Fruit fly (Drosophila melanogaster): ENCODE results near the gene CG14969.

The CG14969 gene

dm6 chr3L:3303534-3304459 is 31.0 kb downstream of the CG14969 start, which contains the start of gene ZnT63C (continued):
- TF ChIP-seq chm (GFP tag; IDR thresholded peaks at IDR 0.05) (peak; percentile 72), CG33557 (GFP tag; optimal IDR thresholded peaks at IDR 0.05) (peak; percentile 6), vfl (GFP tag; optimal IDR thresholded peaks at IDR 0.05) (no peak), inv (GFP tag; IDR thresholded peaks at IDR 0.05; ENCODE audit: partially characterized antibody) (peak; percentile 41), Ets97D (GFP tag; optimal IDR thresholded peaks at IDR 0.05) (peak; percentile 7), Fer2 (tag; optimal IDR thresholded peaks at IDR 0.05) (no peak), CG2129 (GFP tag; IDR thresholded peaks at IDR 0.05; ENCODE audit: partially characterized antibody) (0 out of 2 replicates have a peak, but pooled peaks have one; percentile 25), CG18764 (GFP tag; optimal IDR thresholded peaks at IDR 0.05) (no peak), MTF-1 (GFP tag; optimal IDR thresholded peaks at IDR 0.05; ENCODE audit: borderline replicate concordance) (peak; percentile 23), CG11504 (tag; optimal IDR thresholded peaks at IDR 0.05) (no peak), otp (GFP tag; IDR thresholded peaks at IDR 0.05) (peak; percentile 26; the same call in 1 of the 3 replicates), Nf-YA (GFP tag; IDR thresholded peaks at IDR 0.05) (peak; percentile 20; the same call in 1 of the 2 replicates), Jarid2 (GFP tag; optimal IDR thresholded peaks at IDR 0.05) (peak; percentile 81), run (tag; optimal IDR thresholded peaks at IDR 0.05) (peak; percentile 1), Dp (GFP tag; optimal IDR thresholded peaks at IDR 0.05) (peak; percentile 54), ara (GFP tag; IDR thresholded peaks at IDR 0.05) (peak; percentile 28; the same call in 1 of the 2 replicates), nom (GFP tag; optimal IDR thresholded peaks at IDR 0.05) (peak; percentile 79), scrt (GFP tag; optimal IDR thresholded peaks at IDR 0.05) (no peak), h (optimal IDR thresholded peaks at IDR 0.05) (no peak), mirr (GFP tag; optimal IDR thresholded peaks at IDR 0.05) (peak; percentile 27), YL-1 (GFP tag; optimal IDR thresholded peaks at IDR 0.05) (peak; percentile 72), Dbx (GFP tag; IDR thresholded peaks at IDR 0.05) (peak; percentile 38; the same call in 1 of the 3 replicates), pita (GFP tag; optimal IDR thresholded peaks at IDR 0.05) (no peak), Mes4 (GFP tag; optimal IDR thresholded peaks at IDR 0.05) (no peak), pan (optimal IDR thresholded peaks at IDR 0.05) (no peak), pan (GFP tag; optimal IDR thresholded peaks at IDR 0.05 in 1 of 2, IDR thresholded peaks at IDR 0.05 in 1 of 2) (peak in 1 of 2 experiments; percentile 10), Scr (GFP tag; IDR thresholded peaks at IDR 0.05; ENCODE audit: partially characterized antibody) (peak; percentile 79), CG8359 (GFP tag; optimal IDR thresholded peaks at IDR 0.05; ENCODE audit: borderline replicate concordance) (no peak), cg (GFP tag; optimal IDR thresholded peaks at IDR 0.05) (peak; percentile 83), fd64A (GFP tag; optimal IDR thresholded peaks at IDR 0.05) (peak; percentile 26), CG15479 (GFP tag; optimal IDR thresholded peaks at IDR 0.05) (peak; percentile 84), vnd (GFP tag; IDR thresholded peaks at IDR 0.05; ENCODE audit: partially characterized antibody) (peak; percentile 79), nerfin-1 (tag; optimal IDR thresholded peaks at IDR 0.05) (peak; percentile 99), row (GFP tag; IDR thresholded peaks at IDR 0.05) (peak; percentile 33; the same call in 2 of the 3 replicates), CG15514 (GFP tag; optimal IDR thresholded peaks at IDR 0.05) (no peak), nerfin-2 (GFP tag; IDR thresholded peaks at IDR 0.05; ENCODE audit: partially characterized antibody) (peak; percentile 87), CG6791 (GFP tag; IDR thresholded peaks at IDR 0.05; ENCODE audit: partially characterized antibody) (peak; percentile 91), ato (GFP tag; IDR thresholded peaks at IDR 0.05; ENCODE audit: partially characterized antibody) (peak; percentile 93), Xbp1 (GFP tag; optimal IDR thresholded peaks at IDR 0.05) (no peak), zen2 (GFP tag; IDR thresholded peaks at IDR 0.05; ENCODE audit: partially characterized antibody) (peak; percentile 82), Doc3 (GFP tag; IDR thresholded peaks at IDR 0.05; ENCODE audit: partially characterized antibody) (peak; percentile 73), HLH4C (GFP tag; IDR thresholded peaks at IDR 0.05; ENCODE audit: partially characterized antibody) (peak; percentile 97), CG10959 (GFP tag; IDR thresholded peaks at IDR 0.05) (no peak), Ada2b (GFP tag; IDR thresholded peaks at IDR 0.05) (no peak), Neu2 (GFP tag; optimal IDR thresholded peaks at IDR 0.05; ENCODE audit: borderline replicate concordance) (no peak), D (optimal IDR thresholded peaks at IDR 0.05) (no peak), D (GFP tag; optimal IDR thresholded peaks at IDR 0.05) (peak; percentile 6)
